Worm (Caenorhabditis elegans) whole organism, early embryonic: ENCODE measurements around the gene spp-31.

ENCODE experiments used
- B0310.2 ChIP-seq: sonication (generic microtip); optimal IDR thresholded peaks from 2 replicates; lab custom pipeline; 2016; ENCODE audit warnings: mild to moderate bottlenecking, missing genetic modification characterization, missing compliant biosample characterization
- F13C5.2 ChIP-seq: sonication (generic microtip); optimal IDR thresholded peaks from 2 replicates; lab custom pipeline; 2017; ENCODE audit warnings: mild to moderate bottlenecking, missing genetic modification characterization, inconsistent platforms, missing compliant biosample characterization
- aly-1 ChIP-seq: sonication (generic microtip); optimal IDR thresholded peaks from 2 replicates; lab custom pipeline; 2016; ENCODE audit warnings: missing genetic modification characterization, missing compliant biosample characterization
- ama-1 ChIP-seq: fragments of 150-350 bp; optimal IDR thresholded peaks from 2 replicates; lab custom pipeline; 2014
- ceh-13 ChIP-seq: fragments of 200-800 bp; sonication (Bioruptor generic); optimal IDR thresholded peaks from 2 replicates; lab custom pipeline; 2018; ENCODE audit warnings: mild to moderate bottlenecking, missing genetic modification characterization, missing compliant biosample characterization
- ceh-36 ChIP-seq: sonication (generic microtip); optimal IDR thresholded peaks from 2 replicates; lab custom pipeline; 2016; ENCODE audit warnings: missing genetic modification characterization, inconsistent platforms, missing compliant biosample characterization
- ets-7 ChIP-seq: sonication (generic microtip); optimal IDR thresholded peaks from 2 replicates; lab custom pipeline; 2016; ENCODE audit warnings: missing genotype, missing genetic modification characterization, missing compliant biosample characterization
- flt-1 ChIP-seq: fragments of 200-800 bp; sonication (Bioruptor generic); IDR thresholded peaks from 2 replicates; pipeline ENCODE4 v1.3.6; 2022; ENCODE audit warnings: missing genetic modification characterization, missing compliant biosample characterization
- hmbx-1 ChIP-seq: sonication (generic microtip); optimal IDR thresholded peaks from 2 replicates; lab custom pipeline; 2016; ENCODE audit warnings: mild to moderate bottlenecking, missing genetic modification characterization, missing compliant biosample characterization
- hmg-4 ChIP-seq: fragments of 200-800 bp; sonication (Bioruptor generic); optimal IDR thresholded peaks from 2 replicates; lab custom pipeline; 2018; ENCODE audit warnings: mild to moderate bottlenecking, missing genetic modification characterization, missing compliant biosample characterization
- hnd-1 ChIP-seq: sonication (generic microtip); optimal IDR thresholded peaks from 2 replicates; lab custom pipeline; 2016; ENCODE audit warnings: missing genetic modification characterization, missing compliant biosample characterization
- pes-1 ChIP-seq: fragments of 200-800 bp; sonication (Bioruptor generic); IDR thresholded peaks from 2 replicates; pipeline ENCODE4 v1.3.6; 2022; ENCODE audit warnings: missing genetic modification reagents, missing genetic modification characterization, missing compliant biosample characterization
- scrt-1 ChIP-seq: fragments of 200-800 bp; sonication (Bioruptor generic); IDR thresholded peaks from 2 replicates; pipeline ENCODE4 v1.3.6; 2022; ENCODE audit warnings: missing genetic modification characterization, missing compliant biosample characterization
- sea-1 ChIP-seq: fragments of 200-800 bp; sonication (Bioruptor generic); conservative IDR thresholded peaks from 2 replicates; pipeline ENCODE4 v1.3.6; 2022; ENCODE audit warnings: missing genetic modification characterization, missing compliant biosample characterization
- tbx-11 ChIP-seq: fragments of 200-800 bp; sonication (Bioruptor generic); IDR thresholded peaks from 2 replicates; pipeline ENCODE4 v1.3.6; 2022; ENCODE audit warnings: missing genetic modification characterization, missing compliant biosample characterization
- tbx-37 ChIP-seq: fragments of 200-800 bp; sonication (Bioruptor generic); conservative IDR thresholded peaks from 2 replicates; pipeline ENCODE4 v1.3.6; 2022; ENCODE audit warnings: missing genetic modification reagents, missing genetic modification characterization, missing compliant biosample characterization
- tra-4 ChIP-seq: sonication (generic microtip); optimal IDR thresholded peaks from 2 replicates; lab custom pipeline; 2017; ENCODE audit warnings: missing genetic modification characterization, missing compliant biosample characterization

Gene spp-31

DNA sequence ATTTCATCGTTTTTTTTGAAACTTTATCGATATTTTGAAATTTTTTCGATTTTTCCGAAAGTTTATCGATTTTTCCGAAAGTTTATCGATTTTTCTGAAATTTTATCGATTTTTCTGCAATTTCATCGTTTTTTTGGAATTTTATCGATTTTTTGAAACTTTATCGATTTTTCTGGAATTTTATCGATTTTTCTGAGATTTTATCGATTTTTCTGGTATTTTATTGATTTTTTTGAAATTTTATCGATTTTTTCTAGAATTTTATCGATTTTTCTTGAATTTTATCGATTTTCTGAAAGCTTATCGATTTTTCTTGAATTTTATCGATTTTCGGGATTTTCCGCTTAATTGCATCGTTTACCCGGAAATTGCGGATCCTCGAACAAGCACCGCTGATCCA is 37.1 kb downstream of the spp-31 start:
- no peak for TF ChIP-seq aly-1 (tag; lab: Kevin White, UChicago)
- TF ChIP-seq ceh-36, result no peak
- no peak for TF ChIP-seq hnd-1 (tag; lab: Kevin White, UChicago)
- no peak for TF ChIP-seq tbx-37 (GFP tag; lab: Robert Waterston, UW)
- TF ChIP-seq B0310.2 (tag; lab: Kevin White, UChicago), result no peak
- TF ChIP-seq tra-4 (tag; lab: Kevin White, UChicago), result no peak
- no peak for TF ChIP-seq F13C5.2

DNA sequence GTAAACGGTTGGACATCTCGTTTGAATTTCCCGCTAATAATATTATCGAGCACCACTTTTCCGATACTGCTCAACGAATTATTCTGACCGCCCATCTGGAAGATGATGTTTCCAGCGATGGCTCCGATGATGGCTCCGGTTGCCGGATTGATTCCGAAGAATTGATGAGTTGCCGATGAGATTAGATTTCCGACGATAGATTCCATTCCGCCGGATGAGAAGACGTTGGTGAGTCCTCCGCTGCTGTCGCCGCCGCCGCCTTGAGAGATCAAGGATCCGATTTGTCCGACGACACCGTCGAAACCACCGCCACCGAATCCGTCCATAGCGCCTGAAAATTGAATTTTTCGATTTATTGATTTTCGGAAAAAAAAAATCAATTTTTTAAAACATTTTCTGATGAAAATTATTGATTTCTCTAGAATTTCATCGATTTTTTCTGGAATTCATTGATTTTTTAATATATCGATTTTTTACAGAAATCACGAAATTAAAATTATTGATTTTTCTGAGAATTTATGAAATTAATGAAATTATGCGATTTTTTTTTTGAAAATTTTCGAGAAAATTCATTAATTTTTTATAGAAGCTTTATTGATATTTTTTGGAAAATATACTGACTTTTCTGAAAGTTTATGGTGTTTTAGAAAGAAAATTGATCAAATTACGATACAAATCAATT is 37.8 kb downstream of the spp-31 start:
- no peak for TF ChIP-seq tra-4 (tag; lab: Kevin White, UChicago)
- TF ChIP-seq scrt-1 (GFP tag; lab: Robert Waterston, UW), result no peak
- TF ChIP-seq ama-1 (lab: Kevin White, UChicago), result no peak
- TF ChIP-seq hmg-4 (GFP tag; lab: Kevin White, UChicago), result no peak
- no peak for TF ChIP-seq ceh-36
- no peak for TF ChIP-seq aly-1 (tag; lab: Kevin White, UChicago)

DNA sequence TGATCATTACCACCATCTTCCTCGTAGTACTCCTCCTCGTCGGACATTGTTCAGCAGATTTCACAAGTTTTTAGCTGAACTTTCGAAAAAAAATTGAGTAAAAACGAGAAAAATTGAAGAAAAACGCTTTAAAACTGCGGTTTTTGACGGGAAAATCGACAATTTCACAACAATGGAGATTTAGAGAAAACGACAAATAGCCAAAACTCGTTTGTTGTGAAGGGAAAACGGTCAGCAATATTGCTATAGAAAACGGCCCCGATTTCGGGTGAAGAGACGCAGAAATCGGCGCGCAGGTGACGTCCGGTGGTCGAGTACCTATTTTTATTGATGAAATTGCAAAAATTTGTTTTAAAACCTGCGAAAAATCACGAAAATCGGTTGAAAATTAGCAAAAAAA is 39.6 kb downstream of the spp-31 start, which contains the start of gene clp-7:
Gene clp-7, minus strand, starts transcription at position 47 of the 400 bp plus-strand sequence.
- TF ChIP-seq B0310.2 (tag; lab: Kevin White, UChicago), result no peak
- no peak for TF ChIP-seq flt-1 (GFP tag; lab: Robert Waterston, UW)
- TF ChIP-seq scrt-1 (GFP tag; lab: Robert Waterston, UW), result no peak
- TF ChIP-seq hmbx-1 (tag; lab: Kevin White, UChicago), result no peak
- TF ChIP-seq ets-7 (tag; lab: Kevin White, UChicago), result no peak
- TF ChIP-seq ceh-36, result no peak
- TF ChIP-seq pes-1 (GFP tag; lab: Robert Waterston, UW), result no peak
- TF ChIP-seq ama-1 (lab: Kevin White, UChicago), result no peak

DNA sequence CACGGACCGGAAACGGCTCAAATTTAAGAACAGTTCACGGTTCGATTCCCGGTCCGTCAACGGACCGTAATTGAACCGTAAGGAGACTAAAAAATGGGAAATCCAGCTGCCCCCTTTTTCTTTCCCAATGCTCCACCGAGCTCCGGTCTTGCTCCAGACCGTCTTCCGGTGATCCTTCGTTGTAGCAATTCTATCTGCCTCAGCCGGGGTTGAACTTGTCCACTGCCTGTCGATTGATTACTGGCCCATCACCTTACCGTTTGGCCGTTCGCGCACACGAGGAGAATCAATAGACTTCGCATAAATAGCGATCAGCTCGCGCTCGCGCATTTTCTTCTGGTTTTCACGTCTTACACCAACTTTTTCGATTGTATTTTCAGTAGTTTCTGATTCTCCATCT is 42.2 kb downstream of the spp-31 start:
- peak; percentile 24; the same call in 1 of the 2 replicates for TF ChIP-seq pes-1 (GFP tag; lab: Robert Waterston, UW)

DNA sequence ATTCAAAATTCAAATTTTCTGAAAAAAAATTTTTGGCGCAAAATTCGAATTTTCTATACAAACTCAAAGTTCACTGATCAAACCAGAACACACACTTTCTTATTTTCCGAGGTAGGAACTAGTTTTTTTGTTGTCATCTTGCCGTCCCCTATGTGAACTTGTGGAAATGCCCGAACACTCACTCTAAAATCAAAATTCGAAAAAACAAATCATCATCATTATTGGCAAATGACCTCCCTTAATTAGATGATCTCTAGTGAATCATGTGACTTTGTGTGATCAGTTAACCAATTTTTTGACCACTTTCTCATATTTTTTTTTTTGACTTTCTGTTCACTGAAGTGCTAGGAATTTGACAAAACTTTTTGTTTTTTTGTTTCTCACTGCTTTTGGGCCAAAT is 46.1 kb downstream of the spp-31 start:
- TF ChIP-seq tbx-37 (GFP tag; lab: Robert Waterston, UW) (no peak), ets-7 (tag; lab: Kevin White, UChicago) (no peak), aly-1 (tag; lab: Kevin White, UChicago) (no peak), pes-1 (GFP tag; lab: Robert Waterston, UW) (no peak), sea-1 (GFP tag; lab: Robert Waterston, UW) (no peak), B0310.2 (tag; lab: Kevin White, UChicago) (no peak), ama-1 (lab: Kevin White, UChicago) (no peak), scrt-1 (GFP tag; lab: Robert Waterston, UW) (no peak), hmg-4 (GFP tag; lab: Kevin White, UChicago) (no peak), F13C5.2 (no peak), ceh-13 (GFP tag; lab: Kevin White, UChicago) (no peak)

DNA sequence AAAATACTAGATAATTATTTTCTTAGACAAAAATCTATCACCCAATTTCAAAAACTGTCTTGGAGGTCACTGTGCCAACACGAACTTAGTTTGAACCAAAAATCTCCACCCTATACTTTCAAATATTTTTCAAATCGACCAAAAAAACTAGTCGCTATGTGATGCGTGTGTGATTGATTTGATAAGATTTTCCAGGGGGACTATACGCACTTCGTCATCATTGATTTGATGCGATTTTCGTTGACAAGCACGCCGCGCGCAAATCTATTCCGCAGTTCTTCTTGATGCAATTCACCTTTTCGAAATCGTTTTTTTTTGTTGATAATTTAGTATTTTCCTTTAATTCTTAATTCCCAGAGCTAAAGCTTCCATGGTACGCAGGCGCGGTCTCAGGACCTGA is 47.1 kb downstream of the spp-31 start:
- no peak for TF ChIP-seq aly-1 (tag; lab: Kevin White, UChicago)
- no peak for TF ChIP-seq pes-1 (GFP tag; lab: Robert Waterston, UW)
- no peak for TF ChIP-seq ets-7 (tag; lab: Kevin White, UChicago)
- no peak for TF ChIP-seq tbx-11 (GFP tag; lab: Robert Waterston, UW)
- no peak for TF ChIP-seq scrt-1 (GFP tag; lab: Robert Waterston, UW)
- TF ChIP-seq flt-1 (GFP tag; lab: Robert Waterston, UW), result no peak
- TF ChIP-seq ceh-13 (GFP tag; lab: Kevin White, UChicago), result no peak
- no peak for TF ChIP-seq tra-4 (tag; lab: Kevin White, UChicago)
- no peak for TF ChIP-seq B0310.2 (tag; lab: Kevin White, UChicago)
- TF ChIP-seq ceh-36, result no peak
- TF ChIP-seq sea-1 (GFP tag; lab: Robert Waterston, UW), result no peak
- no peak for TF ChIP-seq hnd-1 (tag; lab: Kevin White, UChicago)
- no peak for TF ChIP-seq hmg-4 (GFP tag; lab: Kevin White, UChicago)
- TF ChIP-seq F13C5.2, result no peak
- no peak for TF ChIP-seq ama-1 (lab: Kevin White, UChicago)
- TF ChIP-seq tbx-37 (GFP tag; lab: Robert Waterston, UW), result no peak
- TF ChIP-seq hmbx-1 (tag; lab: Kevin White, UChicago), result no peak

DNA sequence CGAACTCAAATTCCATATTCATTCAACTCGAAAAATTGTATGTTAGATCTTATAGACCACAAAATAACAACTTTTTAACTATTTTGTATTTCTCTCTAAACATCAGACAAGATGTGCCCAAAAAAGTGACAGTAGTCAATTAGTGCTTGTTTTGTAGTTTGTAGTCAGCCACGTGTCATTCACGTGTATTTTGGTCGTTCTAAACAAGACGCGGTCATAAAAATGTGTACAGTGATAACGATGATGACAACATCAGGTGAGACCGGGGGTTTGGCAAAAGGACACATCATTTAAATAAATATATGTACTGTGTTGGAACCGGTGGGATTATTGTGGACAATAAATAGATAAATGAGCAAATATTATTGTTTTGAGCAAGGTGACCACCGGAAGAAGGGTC is 47.8 kb downstream of the spp-31 start:
- TF ChIP-seq tbx-37 (GFP tag; lab: Robert Waterston, UW), result no peak
- no peak for TF ChIP-seq F13C5.2
- no peak for TF ChIP-seq scrt-1 (GFP tag; lab: Robert Waterston, UW)
- TF ChIP-seq flt-1 (GFP tag; lab: Robert Waterston, UW), result no peak
- TF ChIP-seq sea-1 (GFP tag; lab: Robert Waterston, UW), result no peak
- no peak for TF ChIP-seq aly-1 (tag; lab: Kevin White, UChicago)
- TF ChIP-seq ceh-13 (GFP tag; lab: Kevin White, UChicago), result no peak
- TF ChIP-seq ama-1 (lab: Kevin White, UChicago), result no peak
- TF ChIP-seq hmbx-1 (tag; lab: Kevin White, UChicago), result no peak
- no peak for TF ChIP-seq B0310.2 (tag; lab: Kevin White, UChicago)
- no peak for TF ChIP-seq pes-1 (GFP tag; lab: Robert Waterston, UW)
- TF ChIP-seq ceh-36, result no peak
- TF ChIP-seq ets-7 (tag; lab: Kevin White, UChicago), result no peak
- no peak for TF ChIP-seq hnd-1 (tag; lab: Kevin White, UChicago)
- TF ChIP-seq tra-4 (tag; lab: Kevin White, UChicago), result no peak
- TF ChIP-seq hmg-4 (GFP tag; lab: Kevin White, UChicago), result no peak
- no peak for TF ChIP-seq tbx-11 (GFP tag; lab: Robert Waterston, UW)
